Worm (Caenorhabditis elegans) whole organism, L3 larva: ENCODE results near the gene dcaf-1.

Experiments
- R02D3.7 ChIP-seq: fragments of 150-350 bp; optimal IDR thresholded peaks from 2 replicates; lab custom pipeline; 2014; ENCODE audit warnings: missing biosample characterization, missing genetic modification characterization
- ZK546.5 ChIP-seq: sonication (generic microtip); optimal IDR thresholded peaks from 2 replicates; lab custom pipeline; 2017; ENCODE audit warnings: missing biosample characterization, missing genetic modification characterization
- aly-2 ChIP-seq: fragments of 150-350 bp; optimal IDR thresholded peaks from 2 replicates; lab custom pipeline; 2014; ENCODE audit warnings: missing biosample characterization, missing genetic modification characterization
- ceh-16 ChIP-seq: sonication (generic microtip); optimal IDR thresholded peaks from 2 replicates; lab custom pipeline; 2017; ENCODE audit warnings: missing biosample characterization, missing genetic modification characterization
- ceh-28 ChIP-seq: fragments of 150-350 bp; optimal IDR thresholded peaks from 2 replicates; lab custom pipeline; 2014; ENCODE audit warnings: missing biosample characterization, missing genetic modification reagents, missing genetic modification characterization
- ceh-82 ChIP-seq: fragments of 150-350 bp; optimal IDR thresholded peaks from 2 replicates; lab custom pipeline; 2014; ENCODE audit warnings: missing biosample characterization, missing genetic modification characterization
- ceh-9 ChIP-seq: sonication (generic microtip); optimal IDR thresholded peaks from 2 replicates; lab custom pipeline; 2018; ENCODE audit warnings: missing biosample characterization, missing genetic modification characterization
- daf-12 ChIP-seq: fragments of 150-350 bp; optimal IDR thresholded peaks from 2 replicates; lab custom pipeline; 2014; ENCODE audit warnings: missing biosample characterization, missing genetic modification reagents, missing genetic modification characterization
- egl-27 ChIP-seq: sonication (generic microtip); optimal IDR thresholded peaks from 4 replicates; lab custom pipeline; 2017; ENCODE audit warnings: missing biosample characterization, missing genetic modification reagents, missing genetic modification characterization
- egl-5 ChIP-seq: fragments of 150-350 bp; optimal IDR thresholded peaks from 2 replicates; lab custom pipeline; 2017; ENCODE audit warnings: missing biosample characterization, missing genetic modification reagents, missing genetic modification characterization, inconsistent platforms
- elt-1 ChIP-seq: fragments of 150-350 bp; optimal IDR thresholded peaks from 2 replicates; lab custom pipeline; 2014; ENCODE audit warnings: missing biosample characterization, missing genetic modification characterization
- elt-2 ChIP-seq: sonication (generic microtip); optimal IDR thresholded peaks from 2 replicates; lab custom pipeline; 2016; ENCODE audit warnings: missing genetic modification reagents, mild to moderate bottlenecking, missing genetic modification characterization, missing compliant biosample characterization
- elt-3 ChIP-seq, 3 experiments: fragments of 150-350 bp in 1 of 3; sonication (generic microtip) in 2 of 3; optimal IDR thresholded peaks; 2 replicates in 2 of 3; 4 replicates in 1 of 3; lab custom pipeline; 2014 to 2017; ENCODE audit warnings: missing biosample characterization in 3 of 3, missing genetic modification characterization in 3 of 3
- eor-1 ChIP-seq, 2 experiments: fragments of 150-350 bp; optimal IDR thresholded peaks; 2 replicates each; lab custom pipeline; 2014 to 2018; ENCODE audit warnings: missing biosample characterization in 2 of 2, missing genetic modification characterization in 2 of 2
- fkh-10 ChIP-seq: sonication (generic microtip); optimal IDR thresholded peaks from 2 replicates; lab custom pipeline; 2017; ENCODE audit warnings: missing biosample characterization, missing genetic modification reagents, missing genetic modification characterization
- fkh-2 ChIP-seq: fragments of 150-350 bp; optimal IDR thresholded peaks from 2 replicates; lab custom pipeline; 2014; ENCODE audit warnings: missing biosample characterization, missing genetic modification reagents, missing genetic modification characterization
- hmg-11 ChIP-seq: sonication (generic microtip); optimal IDR thresholded peaks from 2 replicates; lab custom pipeline; 2016; ENCODE audit warnings: missing genetic modification characterization, missing compliant biosample characterization
- jun-1 ChIP-seq: fragments of 150-350 bp; optimal IDR thresholded peaks from 2 replicates; lab custom pipeline; 2014; ENCODE audit warnings: missing biosample characterization, missing genetic modification reagents, missing genetic modification characterization
- lin-15B ChIP-seq: fragments of 150-350 bp; optimal IDR thresholded peaks from 2 replicates; lab custom pipeline; 2014; ENCODE audit warnings: missing biosample characterization, missing genetic modification characterization
- lin-39 ChIP-seq: fragments of 150-350 bp; optimal IDR thresholded peaks from 2 replicates; lab custom pipeline; 2018; ENCODE audit warnings: missing biosample characterization, missing genetic modification reagents, missing genetic modification characterization
- mdl-1 ChIP-seq: fragments of 150-350 bp; optimal IDR thresholded peaks from 2 replicates; lab custom pipeline; 2014; ENCODE audit warnings: missing biosample characterization, missing genetic modification characterization
- mml-1 ChIP-seq: fragments of 150-350 bp; sonication (generic microtip); optimal IDR thresholded peaks from 3 replicates; lab custom pipeline; 2014; ENCODE audit warnings: missing biosample characterization, missing genetic modification characterization
- nfya-1 ChIP-seq: sonication (generic microtip); optimal IDR thresholded peaks from 2 replicates; lab custom pipeline; 2017; ENCODE audit warnings: missing genetic modification characterization, mild to moderate bottlenecking, missing compliant biosample characterization, antibody characterized with exemption, moderate library complexity; ENCODE audit not compliant: insufficient read depth
- nhr-11 ChIP-seq: fragments of 150-350 bp; optimal IDR thresholded peaks from 2 replicates; lab custom pipeline; 2014; ENCODE audit warnings: missing biosample characterization, missing genetic modification characterization
- nhr-12 ChIP-seq: fragments of 150-350 bp; optimal IDR thresholded peaks from 2 replicates; lab custom pipeline; 2014; ENCODE audit warnings: missing biosample characterization, missing genetic modification characterization
- nhr-237 ChIP-seq: fragments of 150-350 bp; optimal IDR thresholded peaks from 2 replicates; lab custom pipeline; 2014; ENCODE audit warnings: missing biosample characterization, missing genetic modification characterization
- nhr-25 ChIP-seq: sonication (generic microtip); optimal IDR thresholded peaks from 2 replicates; lab custom pipeline; 2017; ENCODE audit warnings: missing biosample characterization, missing genetic modification characterization
- nhr-28 ChIP-seq: fragments of 150-350 bp; optimal IDR thresholded peaks from 2 replicates; lab custom pipeline; 2014; ENCODE audit warnings: missing biosample characterization, missing genetic modification characterization
- nhr-43 ChIP-seq: sonication (generic microtip); optimal IDR thresholded peaks from 2 replicates; lab custom pipeline; 2016; ENCODE audit warnings: mild to moderate bottlenecking, missing genetic modification characterization, missing compliant biosample characterization; ENCODE audit not compliant: poor library complexity, severe bottlenecking
- nhr-77 ChIP-seq: fragments of 150-350 bp; optimal IDR thresholded peaks from 2 replicates; lab custom pipeline; 2014; ENCODE audit warnings: missing biosample characterization, missing genetic modification characterization
- pha-4 ChIP-seq: fragments of 150-350 bp; optimal IDR thresholded peaks from 2 replicates; lab custom pipeline; 2014; ENCODE audit warnings: missing biosample characterization, missing genetic modification reagents, missing genetic modification characterization
- pqm-1 ChIP-seq: fragments of 150-350 bp; optimal IDR thresholded peaks from 2 replicates; lab custom pipeline; 2017; ENCODE audit warnings: missing biosample characterization, missing genetic modification characterization, inconsistent platforms
- snpc-4 ChIP-seq: fragments of 150-350 bp; optimal IDR thresholded peaks from 2 replicates; lab custom pipeline; 2014; ENCODE audit warnings: missing biosample characterization, missing genetic modification characterization
- tbx-2 ChIP-seq: sonication (generic microtip); optimal IDR thresholded peaks from 2 replicates; lab custom pipeline; 2016; ENCODE audit warnings: mild to moderate bottlenecking, missing genetic modification characterization, missing compliant biosample characterization
- unc-39 ChIP-seq: sonication (generic microtip); optimal IDR thresholded peaks from 4 replicates; lab custom pipeline; 2017; ENCODE audit warnings: missing biosample characterization, missing genetic modification characterization
- unc-62 ChIP-seq: fragments of 150-350 bp; sonication (generic microtip); optimal IDR thresholded peaks from 4 replicates; lab custom pipeline; 2014; ENCODE audit warnings: missing biosample characterization, missing genetic modification reagents, missing genetic modification characterization
- ztf-11 ChIP-seq: fragments of 150-350 bp; optimal IDR thresholded peaks from 2 replicates; lab custom pipeline; 2014; ENCODE audit warnings: missing biosample characterization, missing genetic modification characterization
- ztf-4 ChIP-seq: fragments of 150-350 bp; optimal IDR thresholded peaks from 2 replicates; lab custom pipeline; 2014; ENCODE audit warnings: missing biosample characterization, missing genetic modification characterization

Gene dcaf-1

DNA sequence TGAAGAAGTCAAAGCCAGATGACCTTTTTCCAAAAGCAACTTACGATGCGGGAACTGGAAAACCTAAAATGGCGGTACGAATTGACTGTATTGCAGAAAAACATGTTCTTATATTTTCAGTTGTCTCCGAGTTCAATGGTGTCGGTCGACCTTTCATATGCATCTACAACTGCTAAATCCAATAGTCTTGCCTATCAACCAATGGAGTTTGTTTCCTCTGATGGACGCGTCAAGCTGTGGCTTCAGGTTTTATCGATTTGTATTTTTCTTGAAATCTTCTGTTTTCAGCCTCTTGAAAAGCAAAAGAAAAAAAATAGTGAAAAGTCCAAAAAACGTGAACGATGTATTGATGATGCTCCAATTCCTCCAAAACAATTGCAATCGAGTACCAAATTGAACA is 7.7 kb upstream of the dcaf-1 start:
- no peak for TF ChIP-seq daf-12
- no peak for TF ChIP-seq mml-1 (tag; lab: Kevin White, UChicago)
- no peak for TF ChIP-seq aly-2
- TF ChIP-seq nhr-25 (tag; lab: Kevin White, UChicago): no peak
- no peak for TF ChIP-seq ztf-11 (tag; lab: Kevin White, UChicago)
- no peak for TF ChIP-seq ztf-4
- no peak for TF ChIP-seq ceh-82 (tag; lab: Kevin White, UChicago)
- no peak for TF ChIP-seq pha-4
- no peak for TF ChIP-seq nhr-11
- no peak for TF ChIP-seq mdl-1
- no peak for TF ChIP-seq ceh-16 (tag; lab: Kevin White, UChicago)
- TF ChIP-seq snpc-4 (tag; lab: Kevin White, UChicago): no peak
- no peak for TF ChIP-seq egl-27 (tag; lab: Kevin White, UChicago)
- TF ChIP-seq egl-5: no peak
- TF ChIP-seq lin-15B (tag; lab: Kevin White, UChicago): no peak
- TF ChIP-seq nhr-28 (tag; lab: Kevin White, UChicago): no peak
- TF ChIP-seq R02D3.7 (tag; lab: Kevin White, UChicago): no peak
- TF ChIP-seq fkh-2 (tag; lab: Kevin White, UChicago): no peak
- TF ChIP-seq pqm-1 (tag; lab: Kevin White, UChicago): no peak
- TF ChIP-seq, all 47 proteins: peak for 0

- TF ChIP-seq egl-27 (tag; lab: Kevin White, UChicago): no peak
- no peak for TF ChIP-seq elt-3 (tag; optimal IDR thresholded peaks at IDR 0.05; lab: Kevin White, UChicago)
- no peak for TF ChIP-seq mdl-1
- TF ChIP-seq nhr-25 (tag; lab: Kevin White, UChicago): no peak
- no peak for TF ChIP-seq ZK546.5 (tag; lab: Kevin White, UChicago)
- TF ChIP-seq nfya-1 (tag; lab: Kevin White, UChicago): no peak
- TF ChIP-seq nhr-11: no peak
- no peak for TF ChIP-seq elt-2
- TF ChIP-seq unc-62 (GFP tag; lab: Kevin White, UChicago): no peak
- no peak for TF ChIP-seq elt-1 (tag; lab: Kevin White, UChicago)
- no peak for TF ChIP-seq nhr-77 (tag; lab: Kevin White, UChicago)
- no peak for TF ChIP-seq ceh-28 (tag; lab: Kevin White, UChicago)
Observed at ce11 chrIV:9712782-9713181, 6.3 kb upstream of the dcaf-1 start, which contains the start of gene K01H12.4. Gene K01H12.4, plus strand, starts transcription at chrIV:9713082.

DNA sequence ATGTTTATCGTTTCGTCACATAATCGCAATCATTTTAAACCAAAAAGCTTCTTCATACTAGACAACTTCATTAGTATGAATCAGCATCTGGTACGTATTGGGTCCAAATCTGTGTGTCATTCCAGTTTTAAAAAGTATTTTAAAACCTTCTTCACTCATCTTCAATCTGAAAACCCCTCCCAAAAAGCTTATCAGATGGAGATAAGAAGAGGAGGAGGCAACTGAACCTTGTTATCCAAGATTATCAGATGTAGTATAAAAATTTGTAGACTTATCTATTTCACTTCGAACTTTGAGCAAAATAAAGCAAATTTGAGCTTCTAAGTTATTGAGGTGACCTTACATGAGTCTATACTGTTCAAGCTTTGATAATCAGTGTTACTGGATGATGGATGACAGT is 3.4 kb upstream of the dcaf-1 start, which contains the start of gene nhr-38:
nhr-38 (plus strand) TSS at position 301 of the 400 bp plus-strand sequence.
- no peak for TF ChIP-seq eor-1 (tag; optimal IDR thresholded peaks at IDR 0.05; lab: Kevin White, UChicago)
- no peak for TF ChIP-seq lin-15B (tag; lab: Kevin White, UChicago)
- TF ChIP-seq nfya-1 (tag; lab: Kevin White, UChicago): no peak
- TF ChIP-seq hmg-11: no peak
- no peak for TF ChIP-seq nhr-12 (tag; lab: Kevin White, UChicago)
- TF ChIP-seq unc-39: no peak
- no peak for TF ChIP-seq R02D3.7 (tag; lab: Kevin White, UChicago)
- TF ChIP-seq mdl-1: no peak
- no peak for TF ChIP-seq ztf-11 (tag; lab: Kevin White, UChicago)
- no peak for TF ChIP-seq tbx-2 (tag; lab: Kevin White, UChicago)
- TF ChIP-seq elt-2: no peak
- no peak for TF ChIP-seq lin-39 (tag; lab: Kevin White, UChicago)
- no peak for TF ChIP-seq unc-62 (GFP tag; lab: Kevin White, UChicago)
- TF ChIP-seq jun-1: no peak

DNA sequence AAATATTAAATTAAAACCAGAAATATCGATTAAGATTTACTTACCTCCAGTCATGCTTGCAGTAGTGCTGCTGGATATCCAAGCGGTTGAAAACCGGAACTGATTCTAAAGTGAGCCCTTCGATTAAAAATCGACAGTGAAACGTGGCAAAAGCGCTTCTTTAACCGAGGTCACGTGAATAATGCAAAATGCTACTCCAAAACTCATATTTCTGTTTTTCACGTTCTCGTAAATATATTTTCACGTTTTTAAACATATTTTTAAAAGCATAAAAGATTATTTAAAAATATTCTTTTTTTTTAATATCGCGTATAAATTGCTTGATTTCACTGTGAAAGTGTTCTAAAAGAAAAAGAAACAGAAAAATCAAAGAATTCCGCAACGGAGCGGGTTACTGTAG is 2.7 kb upstream of the dcaf-1 start, which contains the start of gene ant-1.3:
ant-1.3 (minus strand) TSS at position 101 of the 400 bp plus-strand sequence.
- TF ChIP-seq unc-62 (GFP tag; lab: Kevin White, UChicago) (no peak), fkh-10 (GFP tag; lab: Kevin White, UChicago) (no peak), ceh-9 (tag; lab: Kevin White, UChicago) (no peak), unc-39 (no peak), nhr-43 (tag; lab: Kevin White, UChicago) (no peak), tbx-2 (tag; lab: Kevin White, UChicago) (no peak), nhr-237 (tag; lab: Kevin White, UChicago) (no peak)
